Worm (Caenorhabditis elegans) whole organism, young adult: ENCODE measurements around the gene K08H2.3.

Source experiments
- D2030.7 ChIP-seq: fragments of 200-800 bp; sonication (Bioruptor generic); IDR thresholded peaks from 2 replicates; pipeline ENCODE4 v1.3.6; 2022; ENCODE audit warnings: missing genetic modification reagents, missing genetic modification characterization, missing compliant biosample characterization
- F22D6.2 ChIP-seq: sonication (generic microtip); optimal IDR thresholded peaks from 2 replicates; lab custom pipeline; 2016; ENCODE audit warnings: mild to moderate bottlenecking, missing genetic modification characterization, missing compliant biosample characterization
- F39B2.1 ChIP-seq: fragments of 200-800 bp; sonication (Bioruptor generic); IDR thresholded peaks from 2 replicates; pipeline ENCODE4 v1.3.6; 2022; ENCODE audit warnings: missing genetic modification reagents, missing genetic modification characterization, missing compliant biosample characterization
- F57A8.1 ChIP-seq: fragments of 200-800 bp; sonication (Bioruptor generic); optimal IDR thresholded peaks from 2 replicates; lab custom pipeline; 2018; ENCODE audit warnings: mild to moderate bottlenecking, missing genetic modification characterization, moderate library complexity, missing compliant biosample characterization
- K11D2.4 ChIP-seq: fragments of 200-800 bp; sonication (Bioruptor generic); IDR thresholded peaks from 2 replicates; pipeline ENCODE4 v1.3.6; 2022; ENCODE audit warnings: missing genetic modification reagents, missing genetic modification characterization, missing compliant biosample characterization
- K12H6.12 ChIP-seq: fragments of 200-800 bp; sonication (Bioruptor generic); optimal IDR thresholded peaks from 2 replicates; lab custom pipeline; 2018; ENCODE audit warnings: mild to moderate bottlenecking, missing genetic modification characterization, missing compliant biosample characterization
- T07F8.4 ChIP-seq: sonication (generic microtip); optimal IDR thresholded peaks from 2 replicates; lab custom pipeline; 2016; ENCODE audit warnings: mild to moderate bottlenecking, missing genetic modification characterization, moderate library complexity, missing compliant biosample characterization
- Y53G8AR.9 ChIP-seq: fragments of 200-800 bp; sonication (Bioruptor generic); conservative IDR thresholded peaks from 2 replicates; pipeline ENCODE4 v1.3.6; 2022; ENCODE audit warnings: missing genetic modification reagents, missing genetic modification characterization, missing compliant biosample characterization
- attf-5 ChIP-seq: fragments of 200-800 bp; sonication (Bioruptor generic); optimal IDR thresholded peaks from 2 replicates; lab custom pipeline; 2018; ENCODE audit warnings: mild to moderate bottlenecking, missing genetic modification characterization, missing compliant biosample characterization
- ceh-40 ChIP-seq: fragments of 200-800 bp; sonication (Bioruptor generic); IDR thresholded peaks from 2 replicates; pipeline ENCODE4 v1.3.6; 2022; ENCODE audit warnings: missing genetic modification characterization, missing compliant biosample characterization
- chd-7 ChIP-seq: sonication (generic microtip); optimal IDR thresholded peaks from 2 replicates; lab custom pipeline; 2016; ENCODE audit warnings: mild to moderate bottlenecking, missing genetic modification characterization, moderate library complexity, missing compliant biosample characterization
- dpff-1 ChIP-seq: sonication (generic microtip); optimal IDR thresholded peaks from 2 replicates; lab custom pipeline; 2017; ENCODE audit warnings: mild to moderate bottlenecking, missing genetic modification characterization, missing compliant biosample characterization
- egl-44 ChIP-seq: fragments of 200-800 bp; sonication (Bioruptor generic); IDR thresholded peaks from 2 replicates; pipeline ENCODE4 v1.3.6; 2022; ENCODE audit warnings: missing genetic modification reagents, missing genetic modification characterization, missing compliant biosample characterization
- fkh-3 ChIP-seq: sonication (generic microtip); optimal IDR thresholded peaks from 2 replicates; lab custom pipeline; 2016; ENCODE audit warnings: mild to moderate bottlenecking, missing genetic modification characterization, missing compliant biosample characterization
- gei-17 ChIP-seq: fragments of 200-800 bp; sonication (Bioruptor generic); optimal IDR thresholded peaks from 2 replicates; lab custom pipeline; 2018; ENCODE audit warnings: mild to moderate bottlenecking, missing genetic modification characterization, missing compliant biosample characterization
- him-1 ChIP-seq: sonication (generic microtip); optimal IDR thresholded peaks from 2 replicates; lab custom pipeline; 2016; ENCODE audit warnings: missing genotype, missing genetic modification reagents, missing genetic modification characterization, missing compliant biosample characterization
- hmg-20 ChIP-seq: fragments of 200-800 bp; sonication (Bioruptor generic); IDR thresholded peaks from 2 replicates; pipeline ENCODE4 v1.3.6; 2022; ENCODE audit warnings: missing genetic modification reagents, missing genetic modification characterization, missing compliant biosample characterization
- hsf-1 ChIP-seq: fragments of 200-800 bp; sonication (Bioruptor generic); IDR thresholded peaks from 2 replicates; pipeline ENCODE4 v1.3.6; 2022; ENCODE audit warnings: missing genetic modification reagents, missing genetic modification characterization, missing compliant biosample characterization
- let-526 ChIP-seq: fragments of 200-800 bp; sonication (Bioruptor generic); IDR thresholded peaks from 2 replicates; pipeline ENCODE4 v1.3.6; 2022; ENCODE audit warnings: missing genetic modification reagents, missing genetic modification characterization, missing compliant biosample characterization
- lin-40 ChIP-seq: sonication (generic microtip); optimal IDR thresholded peaks from 2 replicates; lab custom pipeline; 2016; ENCODE audit warnings: missing genetic modification characterization, mild to moderate bottlenecking, missing compliant biosample characterization, missing genotype, missing genetic modification reagents
- madf-3 ChIP-seq: fragments of 200-800 bp; sonication (Bioruptor generic); IDR thresholded peaks from 2 replicates; pipeline ENCODE4 v1.3.6; 2022; ENCODE audit warnings: missing genetic modification reagents, missing genetic modification characterization, missing compliant biosample characterization
- nhr-27 ChIP-seq: fragments of 200-800 bp; sonication (Bioruptor generic); optimal IDR thresholded peaks from 2 replicates; lab custom pipeline; 2018; ENCODE audit warnings: mild to moderate bottlenecking, missing genetic modification characterization, moderate library complexity, missing compliant biosample characterization
- rcor-1 ChIP-seq: fragments of 200-800 bp; sonication (Bioruptor generic); IDR thresholded peaks from 2 replicates; pipeline ENCODE4 v1.3.6; 2022; ENCODE audit warnings: missing genetic modification reagents, missing genetic modification characterization, missing compliant biosample characterization
- sea-2 ChIP-seq: fragments of 200-800 bp; sonication (Bioruptor generic); IDR thresholded peaks from 2 replicates; pipeline ENCODE4 v1.3.6; 2022; ENCODE audit warnings: missing genetic modification characterization, missing compliant biosample characterization
- snpc-1.1 ChIP-seq: sonication (generic microtip); optimal IDR thresholded peaks from 2 replicates; lab custom pipeline; 2017; ENCODE audit warnings: missing genetic modification characterization, mild to moderate bottlenecking, missing compliant biosample characterization, antibody characterized with exemption, moderate library complexity, missing genotype, missing genetic modification reagents; ENCODE audit not compliant: insufficient read depth
- snpc-4 ChIP-seq, 5 experiments: fragments of 150-350 bp in 1 of 5; sonication (generic microtip) in 4 of 5; optimal IDR thresholded peaks; 2 replicates each; lab custom pipeline; 2014 to 2018; ENCODE audit warnings: missing genetic modification characterization in 5 of 5, missing biosample characterization in 3 of 5, antibody characterized with exemption in 2 of 5, mild to moderate bottlenecking in 2 of 5, missing compliant biosample characterization in 2 of 5, missing genotype in 2 of 5, moderate library complexity in 2 of 5, missing genetic modification reagents in 1 of 5
- somi-1 ChIP-seq: fragments of 200-800 bp; sonication (Bioruptor generic); optimal IDR thresholded peaks from 2 replicates; lab custom pipeline; 2018; ENCODE audit warnings: mild to moderate bottlenecking, missing genetic modification characterization, missing compliant biosample characterization
- tlf-1 ChIP-seq: fragments of 200-800 bp; sonication (Bioruptor generic); optimal IDR thresholded peaks from 2 replicates; lab custom pipeline; 2018; ENCODE audit warnings: mild to moderate bottlenecking, missing genetic modification characterization, missing compliant biosample characterization
- xnd-1 ChIP-seq: sonication (generic microtip); optimal IDR thresholded peaks from 2 replicates; lab custom pipeline; 2016; ENCODE audit warnings: missing genotype, missing genetic modification reagents, missing genetic modification characterization, missing compliant biosample characterization
- zfh-2 ChIP-seq: fragments of 200-800 bp; sonication (Bioruptor generic); conservative IDR thresholded peaks from 2 replicates; pipeline ENCODE4 v1.3.6; 2022; ENCODE audit warnings: missing genetic modification reagents, missing genetic modification characterization, missing compliant biosample characterization
- zim-3 ChIP-seq: sonication (generic microtip); optimal IDR thresholded peaks from 2 replicates; lab custom pipeline; 2017; ENCODE audit warnings: mild to moderate bottlenecking, missing genetic modification characterization, moderate library complexity, missing compliant biosample characterization
- ztf-25 ChIP-seq: fragments of 200-800 bp; sonication (Bioruptor generic); IDR thresholded peaks from 2 replicates; pipeline ENCODE4 v1.3.6; 2022; ENCODE audit warnings: missing genetic modification reagents, missing genetic modification characterization, missing compliant biosample characterization
- ztf-28 ChIP-seq: fragments of 200-800 bp; sonication (Bioruptor generic); IDR thresholded peaks from 2 replicates; pipeline ENCODE4 v1.3.6; 2022; ENCODE audit warnings: missing genetic modification reagents, missing genetic modification characterization, missing compliant biosample characterization

The K08H2.3 gene

DNA sequence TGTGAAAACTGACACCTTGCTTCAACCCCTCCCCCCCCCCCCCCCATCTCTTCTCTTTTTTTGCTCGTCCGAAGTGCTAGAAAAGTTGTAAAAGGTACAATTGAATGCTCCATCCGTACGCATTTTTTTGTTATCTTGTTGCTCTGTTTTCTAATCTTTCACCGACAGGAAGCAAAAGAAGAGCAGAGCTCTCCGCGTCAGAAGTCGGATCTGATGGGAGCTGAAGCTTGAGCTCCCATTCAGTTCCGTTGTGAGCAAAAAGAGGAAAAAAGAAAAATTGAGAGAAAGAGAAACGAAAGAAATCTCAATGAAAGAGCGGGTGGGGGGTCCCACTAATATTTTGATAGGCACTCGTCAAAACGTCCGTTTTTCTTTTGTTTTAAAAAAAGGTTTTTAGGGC, 30.3 kb upstream of the K08H2.3 start:
- no peak for TF ChIP-seq ztf-25 (GFP tag; lab: Robert Waterston, UW)
- no peak for TF ChIP-seq ceh-40 (GFP tag; lab: Robert Waterston, UW)
- no peak for TF ChIP-seq D2030.7 (GFP tag; lab: Robert Waterston, UW)
- no peak for TF ChIP-seq hmg-20 (GFP tag; lab: Robert Waterston, UW)
- TF ChIP-seq F39B2.1 (GFP tag; lab: Robert Waterston, UW): no peak
- TF ChIP-seq snpc-4 (GFP tag; optimal IDR thresholded peaks at IDR 0.05; lab: Kevin White, UChicago): no peak
- TF ChIP-seq snpc-4 (tag; optimal IDR thresholded peaks at IDR 0.05; lab: Kevin White, UChicago): no peak
- no peak for TF ChIP-seq him-1 (tag; lab: Kevin White, UChicago)
- no peak for TF ChIP-seq F22D6.2 (tag; lab: Kevin White, UChicago)
- TF ChIP-seq xnd-1 (tag; lab: Kevin White, UChicago): no peak

ce11 chrX:13209026-13209425, 28.2 kb upstream of the K08H2.3 start:
- no peak for TF ChIP-seq F57A8.1
- TF ChIP-seq dpff-1 (tag; lab: Kevin White, UChicago): no peak
- TF ChIP-seq, all 124 proteins: peak for 0

ce11 chrX:13210478-13210877, 26.7 kb upstream of the K08H2.3 start:
- peak; percentile 39 for TF ChIP-seq K12H6.12
- TF ChIP-seq gei-17: no peak
- TF ChIP-seq lin-40 (tag; lab: Kevin White, UChicago): peak; percentile 10
- peak; percentile 1 for TF ChIP-seq chd-7 (tag; lab: Kevin White, UChicago)
- TF ChIP-seq F39B2.1 (GFP tag; lab: Robert Waterston, UW): no peak
- TF ChIP-seq zfh-2: peak; percentile 38; the same call in 1 of the 2 replicates

- no peak for TF ChIP-seq madf-3 (GFP tag; lab: Robert Waterston, UW)
- no peak for TF ChIP-seq T07F8.4 (tag; lab: Kevin White, UChicago)
- no peak for TF ChIP-seq D2030.7 (GFP tag; lab: Robert Waterston, UW)
- no peak for TF ChIP-seq egl-44 (GFP tag; lab: Robert Waterston, UW)
- no peak for TF ChIP-seq sea-2 (GFP tag; lab: Robert Waterston, UW)
- TF ChIP-seq hsf-1: no peak
- no peak for TF ChIP-seq tlf-1 (GFP tag; lab: Kevin White, UChicago)
- no peak for TF ChIP-seq snpc-1.1 (tag; lab: Kevin White, UChicago)
- no peak for TF ChIP-seq Y53G8AR.9
- no peak for TF ChIP-seq let-526
- no peak for TF ChIP-seq K11D2.4 (GFP tag; lab: Robert Waterston, UW)
- TF ChIP-seq fkh-3: no peak
- no peak for TF ChIP-seq snpc-4 (GFP tag; optimal IDR thresholded peaks at IDR 0.05; lab: Kevin White, UChicago)
- no peak for TF ChIP-seq snpc-4 (tag; optimal IDR thresholded peaks at IDR 0.05; lab: Kevin White, UChicago)
- TF ChIP-seq somi-1: no peak
- TF ChIP-seq nhr-27 (tag; lab: Kevin White, UChicago): no peak
- no peak for TF ChIP-seq zim-3 (tag; lab: Kevin White, UChicago)
- no peak for TF ChIP-seq ztf-28
- no peak for TF ChIP-seq rcor-1 (GFP tag; lab: Robert Waterston, UW)
- TF ChIP-seq F57A8.1: no peak
- no peak for TF ChIP-seq attf-5 (GFP tag; lab: Kevin White, UChicago)
Observed at ce11 chrX:13212528-13212927, 24.7 kb upstream of the K08H2.3 start.
